Fruit fly (Drosophila melanogaster) whole organism, embryonic: ENCODE results near the gene Targ1.
A peak's percentile ranks its signal among the peaks of the same experiment; 100 is the strongest.

Experiments used
- Bdp1 ChIP-seq: fragments of 200-800 bp; sonication (Bioruptor generic); optimal IDR thresholded peaks from 3 replicates; lab custom pipeline; 2016; ENCODE audit warnings: missing biosample characterization, missing genetic modification characterization
- Bgb ChIP-seq: fragments of 200-800 bp; sonication (Bioruptor generic); IDR thresholded peaks from 2 replicates; pipeline ENCODE4 v1.3.6; 2022; ENCODE audit warnings: missing biosample characterization, missing genetic modification characterization; ENCODE audit not compliant: partially characterized antibody
- CG11504 ChIP-seq: fragments of 200-800 bp; sonication (Bioruptor generic); optimal IDR thresholded peaks from 3 replicates; lab custom pipeline; 2019; ENCODE audit warnings: missing biosample characterization, mild to moderate bottlenecking, missing genetic modification characterization, moderate library complexity
- CG11696 ChIP-seq: fragments of 200-800 bp; sonication (Bioruptor generic); IDR thresholded peaks from 2 replicates; pipeline ENCODE4 v1.3.6; 2022; ENCODE audit warnings: missing biosample characterization, missing genetic modification characterization
- CG1233 ChIP-seq: fragments of 200-800 bp; sonication (Bioruptor generic); optimal IDR thresholded peaks from 4 replicates; lab custom pipeline; 2018; ENCODE audit warnings: missing biosample characterization, mild to moderate bottlenecking, missing genetic modification characterization
- CG13123 ChIP-seq: fragments of 200-800 bp; sonication (Bioruptor generic); optimal IDR thresholded peaks from 2 replicates; lab custom pipeline; 2016; ENCODE audit warnings: missing biosample characterization, missing genetic modification characterization
- CG15479 ChIP-seq: fragments of 200-800 bp; sonication (Bioruptor generic); optimal IDR thresholded peaks from 3 replicates; lab custom pipeline; 2019; ENCODE audit warnings: missing biosample characterization, mild to moderate bottlenecking, missing genetic modification characterization, moderate library complexity
- CG16863 ChIP-seq: fragments of 200-800 bp; sonication (Bioruptor generic); optimal IDR thresholded peaks from 3 replicates; lab custom pipeline; 2016; ENCODE audit warnings: missing biosample characterization, missing genetic modification characterization
- CG17359 ChIP-seq: fragments of 200-800 bp; sonication (Bioruptor generic); optimal IDR thresholded peaks from 3 replicates; lab custom pipeline; 2018; ENCODE audit warnings: missing biosample characterization, mild to moderate bottlenecking, missing genetic modification characterization, moderate library complexity
- CG17361 ChIP-seq: fragments of 200-800 bp; sonication (Bioruptor generic); IDR thresholded peaks from 3 replicates; pipeline ENCODE4 v1.3.6; 2022; ENCODE audit warnings: missing biosample characterization, missing genetic modification characterization
- CG18262 ChIP-seq: fragments of 200-800 bp; optimal IDR thresholded peaks from 3 replicates; lab custom pipeline; 2019; ENCODE audit warnings: missing biosample characterization, mild to moderate bottlenecking, missing genetic modification characterization, moderate library complexity
- CG1832 ChIP-seq: fragments of 200-800 bp; sonication (Bioruptor generic); optimal IDR thresholded peaks from 2 replicates; lab custom pipeline; 2017; ENCODE audit warnings: missing biosample characterization, mild to moderate bottlenecking, missing genetic modification characterization, inconsistent platforms
- CG30403 ChIP-seq: fragments of 200-800 bp; sonication (Bioruptor generic); optimal IDR thresholded peaks from 3 replicates; lab custom pipeline; 2016; ENCODE audit warnings: missing biosample characterization, missing genetic modification characterization
- CG31388 ChIP-seq: fragments of 200-800 bp; sonication (Bioruptor generic); optimal IDR thresholded peaks from 2 replicates; lab custom pipeline; 2016; ENCODE audit warnings: missing biosample characterization, missing genetic modification characterization
- CG3163 ChIP-seq: fragments of 200-800 bp; sonication (Bioruptor generic); optimal IDR thresholded peaks from 3 replicates; lab custom pipeline; 2016; ENCODE audit warnings: missing biosample characterization, missing genetic modification characterization
- CG4617 ChIP-seq: fragments of 200-800 bp; sonication (Bioruptor generic); optimal IDR thresholded peaks from 3 replicates; lab custom pipeline; 2016; ENCODE audit warnings: missing biosample characterization, missing genetic modification characterization, borderline replicate concordance
- CG6791 ChIP-seq: fragments of 200-800 bp; sonication (Bioruptor generic); IDR thresholded peaks from 3 replicates; pipeline ENCODE4 v1.3.6; 2022; ENCODE audit warnings: missing biosample characterization, missing genetic modification characterization; ENCODE audit not compliant: partially characterized antibody
- CG7745 ChIP-seq: fragments of 200-800 bp; sonication (Bioruptor generic); optimal IDR thresholded peaks from 2 replicates; lab custom pipeline; 2018; ENCODE audit warnings: missing biosample characterization, mild to moderate bottlenecking, missing genetic modification characterization, moderate library complexity
- CG7839 ChIP-seq: fragments of 200-800 bp; sonication (Bioruptor generic); optimal IDR thresholded peaks from 3 replicates; lab custom pipeline; 2018; ENCODE audit warnings: missing biosample characterization, mild to moderate bottlenecking, missing genetic modification characterization, moderate library complexity
- CG8388 ChIP-seq: fragments of 200-800 bp; sonication (Bioruptor generic); optimal IDR thresholded peaks from 2 replicates; lab custom pipeline; 2019; ENCODE audit warnings: missing biosample characterization, mild to moderate bottlenecking, missing genetic modification characterization, moderate library complexity
- CTCF ChIP-seq: fragments of 200-800 bp; sonication (Bioruptor generic); optimal IDR thresholded peaks from 2 replicates; lab custom pipeline; 2017; ENCODE audit warnings: missing biosample characterization, mild to moderate bottlenecking, missing genetic modification characterization, moderate library complexity
- D ChIP-seq, 2 experiments: fragments of 200-800 bp in 1 of 2; fragments of >200 bp in 1 of 2; sonication (Bioruptor generic) in 1 of 2; optimal IDR thresholded peaks; 2 replicates in 1 of 2; 3 replicates in 1 of 2; lab custom pipeline; 2017; ENCODE audit warnings: mild to moderate bottlenecking in 1 of 2, missing biosample characterization in 1 of 2, missing genetic modification characterization in 1 of 2, missing genetic modification reagents in 1 of 2
- Dref ChIP-seq: fragments of 200-800 bp; sonication (Bioruptor generic); IDR thresholded peaks from 2 replicates; pipeline ENCODE4 v1.3.6; 2022; ENCODE audit warnings: missing biosample characterization, missing genetic modification characterization
- H15 ChIP-seq: fragments of 200-800 bp; sonication (Bioruptor generic); IDR thresholded peaks from 3 replicates; pipeline ENCODE4 v1.3.6; 2022; ENCODE audit warnings: missing biosample characterization, missing genetic modification characterization
- Hmr ChIP-seq: fragments of 200-800 bp; sonication (Bioruptor generic); optimal IDR thresholded peaks from 3 replicates; lab custom pipeline; 2017; ENCODE audit warnings: mild to moderate bottlenecking, missing biosample characterization, missing genetic modification reagents, missing genetic modification characterization
- NC2α ChIP-seq: fragments of 200-800 bp; sonication (Bioruptor generic); optimal IDR thresholded peaks from 2 replicates; lab custom pipeline; 2016; ENCODE audit warnings: missing biosample characterization, missing genetic modification characterization
- Rx ChIP-seq: fragments of 200-800 bp; sonication (Bioruptor generic); IDR thresholded peaks from 2 replicates; pipeline ENCODE4 v1.3.6; 2022; ENCODE audit warnings: missing biosample characterization, missing genetic modification characterization
- Ssrp ChIP-seq: fragments of 200-800 bp; sonication (Bioruptor generic); optimal IDR thresholded peaks from 2 replicates; lab custom pipeline; 2018; ENCODE audit warnings: missing biosample characterization, mild to moderate bottlenecking, missing genetic modification characterization, moderate library complexity
- ac ChIP-seq: fragments of 200-800 bp; sonication (Bioruptor generic); optimal IDR thresholded peaks from 3 replicates; lab custom pipeline; 2017; ENCODE audit warnings: missing biosample characterization, mild to moderate bottlenecking, missing genetic modification characterization
- al ChIP-seq: fragments of 200-800 bp; sonication (Bioruptor generic); IDR thresholded peaks from 2 replicates; pipeline ENCODE4 v1.3.6; 2022; ENCODE audit warnings: missing biosample characterization, missing genetic modification characterization
- aop ChIP-seq: fragments of 200-800 bp; sonication (Bioruptor generic); IDR thresholded peaks from 2 replicates; pipeline ENCODE4 v1.3.6; 2022; ENCODE audit warnings: missing biosample characterization, missing genetic modification characterization
- ase ChIP-seq: fragments of 200-800 bp; sonication (Bioruptor generic); IDR thresholded peaks from 3 replicates; pipeline ENCODE4 v1.3.6; 2022; ENCODE audit warnings: missing biosample characterization, missing genetic modification characterization
- ash1 ChIP-seq: fragments of 200-800 bp; sonication (Bioruptor generic); optimal IDR thresholded peaks from 2 replicates; lab custom pipeline; 2018; ENCODE audit warnings: missing biosample characterization, mild to moderate bottlenecking, missing genetic modification characterization
- bigmax ChIP-seq: fragments of 200-800 bp; sonication (Bioruptor generic); optimal IDR thresholded peaks from 2 replicates; lab custom pipeline; 2018; ENCODE audit warnings: missing biosample characterization, mild to moderate bottlenecking, missing genetic modification characterization
- cas ChIP-seq: fragments of 200-800 bp; sonication (Bioruptor generic); IDR thresholded peaks from 2 replicates; pipeline ENCODE4 v1.3.6; 2022; ENCODE audit warnings: missing biosample characterization, missing genetic modification characterization
- chif ChIP-seq, 2 experiments: fragments of 200-800 bp; sonication (Bioruptor generic); optimal IDR thresholded peaks; 3 replicates each; lab custom pipeline; 2016; ENCODE audit warnings: missing biosample characterization in 2 of 2, missing genetic modification characterization in 2 of 2
- danr ChIP-seq: fragments of 200-800 bp; sonication (Bioruptor generic); IDR thresholded peaks from 2 replicates; pipeline ENCODE4 v1.3.6; 2022; ENCODE audit warnings: missing biosample characterization, missing genetic modification characterization
- grn ChIP-seq: fragments of 200-800 bp; sonication (Bioruptor generic); optimal IDR thresholded peaks from 3 replicates; lab custom pipeline; 2017; ENCODE audit warnings: missing biosample characterization, missing genetic modification characterization
- h ChIP-seq: fragments of >200 bp; optimal IDR thresholded peaks from 2 replicates; lab custom pipeline; 2017
- kni ChIP-seq: fragments of 200-800 bp; sonication (Bioruptor generic); optimal IDR thresholded peaks from 3 replicates; lab custom pipeline; 2017; ENCODE audit warnings: mild to moderate bottlenecking, missing biosample characterization, missing genetic modification reagents, missing genetic modification characterization
- lmd ChIP-seq: fragments of 200-800 bp; sonication (Bioruptor generic); IDR thresholded peaks from 2 replicates; pipeline ENCODE4 v1.3.6; 2022; ENCODE audit warnings: missing biosample characterization, missing genetic modification characterization
- org-1 ChIP-seq: fragments of 200-800 bp; sonication (Bioruptor generic); optimal IDR thresholded peaks from 2 replicates; lab custom pipeline; 2017; ENCODE audit warnings: missing biosample characterization, missing genetic modification characterization
- sens ChIP-seq: fragments of 200-800 bp; sonication (Bioruptor generic); peaks from one replicate; lab custom pipeline; 2016; ENCODE audit warnings: missing biosample characterization, missing genetic modification characterization
- slp2 ChIP-seq: fragments of 200-800 bp; sonication (Bioruptor generic); optimal IDR thresholded peaks from 2 replicates; lab custom pipeline; 2016; ENCODE audit warnings: missing biosample characterization, missing genetic modification characterization
- ssp ChIP-seq: fragments of 200-800 bp; sonication (Bioruptor generic); IDR thresholded peaks from 2 replicates; pipeline ENCODE4 v1.3.6; 2022; ENCODE audit warnings: missing biosample characterization, missing genetic modification characterization
- tna ChIP-seq: fragments of 200-800 bp; sonication (Bioruptor generic); IDR thresholded peaks from 2 replicates; pipeline ENCODE4 v1.3.6; 2022; ENCODE audit warnings: missing biosample characterization, missing genetic modification characterization; ENCODE audit not compliant: partially characterized antibody
- trem ChIP-seq: fragments of 200-800 bp; optimal IDR thresholded peaks from 3 replicates; lab custom pipeline; 2019; ENCODE audit warnings: missing biosample characterization, mild to moderate bottlenecking, missing genetic modification characterization, moderate library complexity
- trh ChIP-seq: fragments of 200-800 bp; sonication (Bioruptor generic); optimal IDR thresholded peaks from 2 replicates; lab custom pipeline; 2016; ENCODE audit warnings: missing biosample characterization, missing genetic modification characterization
- usp ChIP-seq: fragments of >200 bp; optimal IDR thresholded peaks from 2 replicates; lab custom pipeline; 2017; ENCODE audit warnings: missing biosample characterization, missing genetic modification characterization
- vfl ChIP-seq: fragments of 200-800 bp; sonication (Bioruptor generic); optimal IDR thresholded peaks from 2 replicates; lab custom pipeline; 2016; ENCODE audit warnings: missing biosample characterization, missing genetic modification characterization

Gene Targ1

dm6 chr3L:21172527-21173253, 30.0 kb downstream of the Targ1 start, which contains the start of the genes chb and AsnS (continued):
- TF ChIP-seq CG30403 (GFP tag; lab: Kevin White, UChicago): peak; percentile 89
- TF ChIP-seq Rx (GFP tag; lab: Robert Waterston, UW): peak; percentile 75
- no peak for TF ChIP-seq CG15479
- no peak for TF ChIP-seq CG6791 (GFP tag; lab: Robert Waterston, UW)
- peak; percentile 91 for TF ChIP-seq ase (GFP tag; lab: Robert Waterston, UW)
- TF ChIP-seq Bgb (GFP tag; lab: Robert Waterston, UW): no peak
- peak; percentile 90 for TF ChIP-seq Ssrp (tag; lab: Kevin White, UChicago)
- TF ChIP-seq al (GFP tag; lab: Robert Waterston, UW): peak; percentile 91
- peak; percentile 82 for TF ChIP-seq CG11696
- TF ChIP-seq bigmax (GFP tag; lab: Kevin White, UChicago): no peak
- peak; percentile 95 for TF ChIP-seq sens (GFP tag; lab: Kevin White, UChicago)
- peak; percentile 65 for TF ChIP-seq CG13123 (GFP tag; lab: Kevin White, UChicago)
- TF ChIP-seq Bdp1: peak; percentile 25
- TF ChIP-seq org-1 (GFP tag; lab: Kevin White, UChicago): peak; percentile 78
- peak; percentile 93 for TF ChIP-seq CG7839 (tag; lab: Kevin White, UChicago)
- TF ChIP-seq chif (GFP tag; optimal IDR thresholded peaks at IDR 0.05; lab: Kevin White, UChicago): peak; percentile 64 to 72
- peak; percentile 48 for TF ChIP-seq CG31388 (GFP tag; lab: Kevin White, UChicago)
- no peak for TF ChIP-seq usp (GFP tag; lab: Kevin White, UChicago)
- TF ChIP-seq CG16863: peak; percentile 57
- TF ChIP-seq CG7745 (tag; lab: Kevin White, UChicago): peak; percentile 84
- peak; percentile 91 for TF ChIP-seq H15 (GFP tag; lab: Robert Waterston, UW)
- TF ChIP-seq grn (GFP tag; lab: Kevin White, UChicago): peak; percentile 6
- TF ChIP-seq trem (tag; lab: Kevin White, UChicago): peak; percentile 79
- TF ChIP-seq CG17359 (tag; lab: Kevin White, UChicago): peak; percentile 96
- TF ChIP-seq D (optimal IDR thresholded peaks at IDR 0.05; lab: Kevin White, UChicago): no peak
- peak; percentile 71 for TF ChIP-seq D (GFP tag; optimal IDR thresholded peaks at IDR 0.05; lab: Kevin White, UChicago)
- no peak for TF ChIP-seq CG1832 (GFP tag; lab: Kevin White, UChicago)
- TF ChIP-seq CG4617 (GFP tag; lab: Kevin White, UChicago): peak; percentile 39
- no peak for TF ChIP-seq CG3163 (GFP tag; lab: Kevin White, UChicago)
- TF ChIP-seq lmd (GFP tag; lab: Robert Waterston, UW): peak; percentile 92
- peak; percentile 87 for TF ChIP-seq CG1233 (GFP tag; lab: Kevin White, UChicago)
- peak; percentile 95 for TF ChIP-seq CG11504 (tag; lab: Kevin White, UChicago)
- TF ChIP-seq CG18262: peak; percentile 91
- peak; percentile 20 for TF ChIP-seq NC2α (GFP tag; lab: Kevin White, UChicago)
- peak; percentile 42; the same call in 1 of the 2 replicates for TF ChIP-seq aop
- TF ChIP-seq trh (GFP tag; lab: Kevin White, UChicago): peak; percentile 70
- TF ChIP-seq danr (GFP tag; lab: Robert Waterston, UW): peak; percentile 51
- TF ChIP-seq CG8388 (GFP tag; lab: Kevin White, UChicago): peak; percentile 90
- TF ChIP-seq Dref (GFP tag; lab: Robert Waterston, UW): no peak
- no peak for TF ChIP-seq ac (GFP tag; lab: Kevin White, UChicago)
- TF ChIP-seq CG17361 (GFP tag; lab: Robert Waterston, UW): peak; percentile 92
- TF ChIP-seq vfl (GFP tag; lab: Kevin White, UChicago): peak; percentile 39
- no peak for TF ChIP-seq CTCF (GFP tag; lab: Kevin White, UChicago)
- peak; percentile 88 for TF ChIP-seq Hmr (GFP tag; lab: Kevin White, UChicago)
- TF ChIP-seq tna (GFP tag; lab: Robert Waterston, UW): no peak
- peak; percentile 83 for TF ChIP-seq cas
- no peak for TF ChIP-seq ash1
- TF ChIP-seq ssp: peak; percentile 79
- TF ChIP-seq slp2 (GFP tag; lab: Kevin White, UChicago): peak; percentile 73
- TF ChIP-seq h (lab: Kevin White, UChicago): no peak
- no peak for TF ChIP-seq kni (GFP tag; lab: Kevin White, UChicago)
